Fruit fly (Drosophila melanogaster) S2 (cell line): Measurements from ENCODE around the gene wrd.

Source experiments
- CG8478 ChIP-seq: fragments of >200 bp; optimal IDR thresholded peaks from 2 replicates; lab custom pipeline; 2018
- CTCF ChIP-seq, 2 experiments: fragments of >200 bp; optimal IDR thresholded peaks; 2 replicates each; lab custom pipeline; 2018

dm6 chr3R:18144853-18145252, 22.7 kb upstream of the wrd start:
- no peak for TF ChIP-seq CG8478 (lab: Kevin White, UChicago)
- TF ChIP-seq CTCF (optimal IDR thresholded peaks at IDR 0.05; lab: Kevin White, UChicago): no peak
